Fruit fly (Drosophila melanogaster): ENCODE measurements around the gene CCT6.
"Not testable (repeated sequence)": the region's sequence is repeated elsewhere in the genome, so short reads cannot be mapped to it uniquely, and the experiment has no call there.

dm6 chrX:15795951-15796443 is 49.5 kb downstream of the CCT6 start, which contains the start of gene sordd1:
- TF ChIP-seq tj (GFP tag; optimal IDR thresholded peaks at IDR 0.05); CG1620 (GFP tag; optimal IDR thresholded peaks at IDR 0.05); Mnt (GFP tag; optimal IDR thresholded peaks at IDR 0.05); Hr96 (GFP tag; optimal IDR thresholded peaks at IDR 0.05); pad (GFP tag; optimal IDR thresholded peaks at IDR 0.05); CG7101 (tag; optimal IDR thresholded peaks at IDR 0.05); ovo (GFP tag; optimal IDR thresholded peaks at IDR 0.05): not testable (repeated sequence)
